Worm (Caenorhabditis elegans): Measurements from ENCODE around the gene fbxa-94.

fbxa-94 gene

ce11 chrV:15543252-15543651 lies 29.5 kb upstream of the fbxa-94 start:
- TF ChIP-seq hlh-30 (tag; optimal IDR thresholded peaks at IDR 0.05; ENCODE audit: insufficient read depth) (no peak), C38D4.7 (GFP tag; optimal IDR thresholded peaks at IDR 0.05) (no peak), ceh-30 (tag; optimal IDR thresholded peaks at IDR 0.05) (no peak), nfya-1 (tag; optimal IDR thresholded peaks at IDR 0.05) (no peak), ceh-14 (tag; optimal IDR thresholded peaks at IDR 0.05) (no peak), lin-11 (tag; optimal IDR thresholded peaks at IDR 0.05) (no peak), tbx-2 (tag; optimal IDR thresholded peaks at IDR 0.05) (no peak), hlh-8 (tag; optimal IDR thresholded peaks at IDR 0.05) (no peak), elt-2 (tag; optimal IDR thresholded peaks at IDR 0.05) (no peak), che-1 (tag; optimal IDR thresholded peaks at IDR 0.05) (no peak), pax-1 (tag; optimal IDR thresholded peaks at IDR 0.05) (no peak), ztf-16 (tag; optimal IDR thresholded peaks at IDR 0.05) (no peak), fkh-6 (tag; optimal IDR thresholded peaks at IDR 0.05) (no peak), T23F11.4 (GFP tag; optimal IDR thresholded peaks at IDR 0.05) (no peak), unc-3 (GFP tag; conservative IDR thresholded peaks at IDR 0.05) (no peak), unc-3 (tag; optimal IDR thresholded peaks at IDR 0.05) (no peak), ceh-24 (tag; optimal IDR thresholded peaks at IDR 0.05) (no peak), ceh-19 (GFP tag; optimal IDR thresholded peaks at IDR 0.05) (no peak), odd-2 (tag; optimal IDR thresholded peaks at IDR 0.05) (no peak), tbx-7 (tag; optimal IDR thresholded peaks at IDR 0.05) (no peak)

ce11 chrV:15544898-15545297 lies 27.8 kb upstream of the fbxa-94 start, which contains the start of gene glb-14:
Gene glb-14 (minus strand): TSS chrV:15544994.
- TF ChIP-seq nfya-1 (tag; optimal IDR thresholded peaks at IDR 0.05) (peak; percentile 63), dmd-4 (tag; optimal IDR thresholded peaks at IDR 0.05; ENCODE audit: borderline replicate concordance) (no peak)

- no peak for TF ChIP-seq hlh-15 (tag; optimal IDR thresholded peaks at IDR 0.05)
- TF ChIP-seq pha-2 (tag; optimal IDR thresholded peaks at IDR 0.05), result no peak
- no peak for TF ChIP-seq pag-3 (tag; optimal IDR thresholded peaks at IDR 0.05; ENCODE audit: borderline replicate concordance)
- TF ChIP-seq dmd-4 (tag; optimal IDR thresholded peaks at IDR 0.05; ENCODE audit: borderline replicate concordance), result no peak
Measured at ce11 chrV:15547727-15548126, 25.0 kb upstream of the fbxa-94 start.

ce11 chrV:15550408-15550807 lies 22.3 kb upstream of the fbxa-94 start:
- TF ChIP-seq ceh-19 (GFP tag; optimal IDR thresholded peaks at IDR 0.05) (no peak), K09A11.1 (tag; optimal IDR thresholded peaks at IDR 0.05; ENCODE audit: insufficient read depth) (no peak), ama-1 (optimal IDR thresholded peaks at IDR 0.05) (no peak), hlh-8 (tag; optimal IDR thresholded peaks at IDR 0.05) (no peak), mec-3 (tag; optimal IDR thresholded peaks at IDR 0.05; ENCODE audit: borderline replicate concordance) (no peak), pax-1 (tag; optimal IDR thresholded peaks at IDR 0.05) (no peak), eyg-1 (tag; optimal IDR thresholded peaks at IDR 0.05) (no peak), tbx-7 (tag; optimal IDR thresholded peaks at IDR 0.05) (no peak), ceh-22 (tag; optimal IDR thresholded peaks at IDR 0.05) (no peak), hlh-6 (tag; optimal IDR thresholded peaks at IDR 0.05) (no peak), lim-6 (tag; optimal IDR thresholded peaks at IDR 0.05) (no peak), unc-42 (tag; optimal IDR thresholded peaks at IDR 0.05) (no peak), ceh-18 (tag; optimal IDR thresholded peaks at IDR 0.05) (no peak)

DNA sequence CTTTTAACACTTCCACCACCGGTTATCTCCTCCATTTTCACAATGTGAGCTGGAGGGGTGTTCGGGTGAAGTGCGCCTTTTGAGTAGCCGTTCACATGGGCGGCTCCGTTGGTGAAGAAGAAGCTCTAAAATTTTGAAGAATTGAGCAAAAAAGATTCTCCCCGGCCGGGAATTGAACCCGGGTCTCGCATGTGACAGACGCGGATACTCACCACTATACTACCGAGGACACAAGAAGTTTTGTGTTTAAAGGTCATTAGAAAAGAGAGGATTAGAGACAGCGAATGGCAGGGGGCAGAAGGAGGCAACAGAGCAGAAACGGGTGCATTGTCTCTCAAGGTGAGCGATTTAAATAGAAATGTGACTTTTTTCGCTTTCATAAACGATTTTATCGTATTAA lies 21.1 kb upstream of the fbxa-94 start:
- TF ChIP-seq nfya-1 (tag; optimal IDR thresholded peaks at IDR 0.05) (peak; percentile 58), eyg-1 (tag; optimal IDR thresholded peaks at IDR 0.05) (peak; percentile 71), fax-1 (tag; optimal IDR thresholded peaks at IDR 0.05) (peak; percentile 55), ceh-2 (tag; optimal IDR thresholded peaks at IDR 0.05) (peak; percentile 79), Y22D7AL.16 (tag; optimal IDR thresholded peaks at IDR 0.05) (peak; percentile 81), hlh-13 (GFP tag; optimal IDR thresholded peaks at IDR 0.05) (peak; percentile 76), madf-2 (tag; optimal IDR thresholded peaks at IDR 0.05) (peak; percentile 72), ets-4 (tag; optimal IDR thresholded peaks at IDR 0.05) (peak; percentile 9), ceh-48 (tag; optimal IDR thresholded peaks at IDR 0.05) (peak; percentile 68), syd-9 (tag; optimal IDR thresholded peaks at IDR 0.05) (peak; percentile 75), ceh-34 (tag; optimal IDR thresholded peaks at IDR 0.05) (peak; percentile 76), ceh-19 (GFP tag; optimal IDR thresholded peaks at IDR 0.05) (peak; percentile 84), ceh-14 (tag; optimal IDR thresholded peaks at IDR 0.05) (peak; percentile 84), hlh-15 (tag; optimal IDR thresholded peaks at IDR 0.05) (peak; percentile 54), elt-2 (tag; optimal IDR thresholded peaks at IDR 0.05) (peak; percentile 74), hlh-8 (tag; optimal IDR thresholded peaks at IDR 0.05) (peak; percentile 55), pax-1 (tag; optimal IDR thresholded peaks at IDR 0.05) (no peak), C38D4.7 (GFP tag; optimal IDR thresholded peaks at IDR 0.05) (peak; percentile 81), unc-42 (tag; optimal IDR thresholded peaks at IDR 0.05) (peak; percentile 43), sox-2 (GFP tag; IDR thresholded peaks at IDR 0.05) (peak; percentile 67; the same call in 1 of the 2 replicates), fkh-10 (GFP tag; optimal IDR thresholded peaks at IDR 0.05) (peak; percentile 46), che-1 (tag; optimal IDR thresholded peaks at IDR 0.05) (peak; percentile 80), ztf-16 (tag; optimal IDR thresholded peaks at IDR 0.05) (peak; percentile 79)

Measured in whole organism, late embryonic.